Worm (Caenorhabditis elegans): ENCODE data around the gene fbxa-160.
"Not testable (repeated sequence)": the region's sequence is repeated elsewhere in the genome, so short reads cannot be mapped to it uniquely, and the experiment has no call there.

The fbxa-160 gene

DNA sequence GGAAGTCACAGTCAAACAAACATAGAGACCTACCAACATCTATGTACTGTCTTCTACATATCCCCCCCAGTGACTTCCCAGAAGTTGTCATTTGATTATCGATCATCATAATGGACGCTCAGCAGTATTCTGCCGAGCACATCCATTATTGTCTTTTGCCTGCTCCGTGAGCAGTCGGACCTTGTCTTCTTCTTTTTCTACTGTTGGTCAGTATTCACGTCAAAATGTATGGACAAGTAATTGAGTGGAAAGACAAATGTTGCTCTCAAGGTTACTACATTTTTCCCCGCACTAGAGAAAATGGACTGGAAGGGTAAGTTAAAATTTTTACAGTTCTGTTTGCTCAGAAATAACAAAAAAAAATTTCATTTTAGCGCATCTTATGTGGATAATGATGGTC, 30.4 kb upstream of the fbxa-160 start, which contains the start of gene btb-12:
Gene btb-12, plus strand, starts transcription at position 301 of the 400 bp plus-strand sequence.
- TF ChIP-seq tab-1 (GFP tag; IDR thresholded peaks at IDR 0.05) = no peak
- no peak for TF ChIP-seq klf-2 (GFP tag; conservative IDR thresholded peaks at IDR 0.05)
- no peak for TF ChIP-seq ztf-23 (GFP tag; IDR thresholded peaks at IDR 0.05)
- TF ChIP-seq cog-1 (tag; optimal IDR thresholded peaks at IDR 0.05) = no peak
- no peak for TF ChIP-seq T22C8.4 (GFP tag; IDR thresholded peaks at IDR 0.05)
- TF ChIP-seq ztf-29 (GFP tag; IDR thresholded peaks at IDR 0.05) = no peak
- TF ChIP-seq ref-1 (GFP tag; conservative IDR thresholded peaks at IDR 0.05) = no peak
- TF ChIP-seq flt-1 (GFP tag; IDR thresholded peaks at IDR 0.05) = no peak

DNA sequence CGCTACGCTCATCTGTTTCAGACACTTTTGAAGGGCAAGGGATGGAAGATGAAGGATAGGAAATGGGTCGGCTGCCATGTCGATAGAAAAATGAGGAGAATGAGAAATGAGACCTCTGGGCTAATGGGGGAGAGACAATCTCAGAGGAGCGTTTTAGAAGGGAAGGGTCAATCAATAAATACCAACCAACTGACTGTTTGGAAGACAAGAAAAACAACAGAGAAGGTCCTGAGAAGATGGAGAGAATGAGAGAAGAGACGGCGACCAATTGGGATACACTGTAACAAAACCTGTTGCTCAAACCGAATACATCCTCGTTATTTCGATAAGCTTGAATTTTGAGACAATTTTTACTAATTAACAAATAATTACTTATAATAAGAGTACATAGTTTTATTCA, 28.9 kb upstream of the fbxa-160 start, which contains the start of gene fbxb-15:
Gene fbxb-15, minus strand, starts transcription at position 101 of the 400 bp plus-strand sequence.
- no peak for TF ChIP-seq flt-1 (GFP tag; IDR thresholded peaks at IDR 0.05)
- TF ChIP-seq ref-1 (GFP tag; conservative IDR thresholded peaks at IDR 0.05) = no peak
- TF ChIP-seq klf-2 (GFP tag; conservative IDR thresholded peaks at IDR 0.05) = no peak
- no peak for TF ChIP-seq T22C8.4 (GFP tag; IDR thresholded peaks at IDR 0.05)
- no peak for TF ChIP-seq ztf-29 (GFP tag; IDR thresholded peaks at IDR 0.05)
- TF ChIP-seq ztf-23 (GFP tag; IDR thresholded peaks at IDR 0.05) = no peak
- no peak for TF ChIP-seq med-1 (GFP tag; optimal IDR thresholded peaks at IDR 0.05; ENCODE audit: insufficient read depth)
- no peak for TF ChIP-seq cog-1 (tag; optimal IDR thresholded peaks at IDR 0.05)
- no peak for TF ChIP-seq tab-1 (GFP tag; IDR thresholded peaks at IDR 0.05)

- TF ChIP-seq med-1 (GFP tag; optimal IDR thresholded peaks at IDR 0.05; ENCODE audit: insufficient read depth) (no peak), flt-1 (GFP tag; IDR thresholded peaks at IDR 0.05) (no peak), ref-1 (GFP tag; conservative IDR thresholded peaks at IDR 0.05) (no peak), klf-2 (GFP tag; conservative IDR thresholded peaks at IDR 0.05) (no peak), cog-1 (tag; optimal IDR thresholded peaks at IDR 0.05) (no peak), ztf-29 (GFP tag; IDR thresholded peaks at IDR 0.05) (no peak), T22C8.4 (GFP tag; IDR thresholded peaks at IDR 0.05) (no peak), tab-1 (GFP tag; IDR thresholded peaks at IDR 0.05) (no peak), ztf-23 (GFP tag; IDR thresholded peaks at IDR 0.05) (no peak)
Measured at ce11 chrII:1651804-1652203, 27.3 kb upstream of the fbxa-160 start, which contains the start of gene fbxb-16. Gene fbxb-16, minus strand, starts transcription at chrII:1651904.

ce11 chrII:1650502-1650901, 26.0 kb upstream of the fbxa-160 start, which contains the start of gene fbxb-20:
Gene fbxb-20, minus strand, starts transcription at chrII:1650602.
- TF ChIP-seq T22C8.4 (GFP tag; IDR thresholded peaks at IDR 0.05) (no peak), ref-1 (GFP tag; conservative IDR thresholded peaks at IDR 0.05) (no peak), cog-1 (tag; optimal IDR thresholded peaks at IDR 0.05) (no peak), tab-1 (GFP tag; IDR thresholded peaks at IDR 0.05) (no peak), flt-1 (GFP tag; IDR thresholded peaks at IDR 0.05) (no peak), klf-2 (GFP tag; conservative IDR thresholded peaks at IDR 0.05) (no peak), ztf-29 (GFP tag; IDR thresholded peaks at IDR 0.05) (no peak)

ce11 chrII:1648768-1649167, 24.3 kb upstream of the fbxa-160 start, which contains the start of gene fbxb-21:
Gene fbxb-21, minus strand, starts transcription at chrII:1648868.
- no peak for TF ChIP-seq klf-2 (GFP tag; conservative IDR thresholded peaks at IDR 0.05)
- TF ChIP-seq ztf-29 (GFP tag; IDR thresholded peaks at IDR 0.05) = no peak
- TF ChIP-seq med-1 (GFP tag; optimal IDR thresholded peaks at IDR 0.05; ENCODE audit: insufficient read depth) = no peak
- TF ChIP-seq flt-1 (GFP tag; IDR thresholded peaks at IDR 0.05) = no peak
- TF ChIP-seq tab-1 (GFP tag; IDR thresholded peaks at IDR 0.05) = no peak
- TF ChIP-seq T22C8.4 (GFP tag; IDR thresholded peaks at IDR 0.05) = no peak
- no peak for TF ChIP-seq ztf-23 (GFP tag; IDR thresholded peaks at IDR 0.05)
- no peak for TF ChIP-seq cog-1 (tag; optimal IDR thresholded peaks at IDR 0.05)
- TF ChIP-seq ref-1 (GFP tag; conservative IDR thresholded peaks at IDR 0.05) = no peak

DNA sequence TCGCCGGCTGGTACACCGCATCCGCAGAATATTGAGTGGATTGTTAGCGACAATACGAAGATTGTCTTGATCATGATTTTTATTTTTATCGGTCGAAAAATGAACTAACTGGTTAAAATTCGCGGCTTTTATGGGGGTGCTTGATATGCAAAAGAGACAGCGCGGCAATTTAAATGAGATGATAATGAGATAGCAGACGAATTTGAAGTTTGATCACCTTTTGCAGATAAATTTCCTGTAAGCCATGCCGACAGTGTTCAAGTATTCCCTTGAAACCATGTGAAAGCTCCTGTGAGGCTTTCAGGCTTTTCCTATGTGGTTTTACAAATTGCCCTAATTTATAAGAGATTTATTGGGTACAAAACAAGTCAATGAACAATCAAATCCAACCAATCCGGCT, 21.7 kb upstream of the fbxa-160 start, which contains the start of gene ZC204.17:
Gene ZC204.17, minus strand, starts transcription at position 101 of the 400 bp plus-strand sequence.
- TF ChIP-seq ref-1 (GFP tag; conservative IDR thresholded peaks at IDR 0.05) (no peak), med-1 (GFP tag; optimal IDR thresholded peaks at IDR 0.05; ENCODE audit: insufficient read depth) (no peak), T22C8.4 (GFP tag; IDR thresholded peaks at IDR 0.05) (no peak), klf-2 (GFP tag; conservative IDR thresholded peaks at IDR 0.05) (no peak), flt-1 (GFP tag; IDR thresholded peaks at IDR 0.05) (no peak), cog-1 (tag; optimal IDR thresholded peaks at IDR 0.05) (no peak), tab-1 (GFP tag; IDR thresholded peaks at IDR 0.05) (no peak), ztf-23 (GFP tag; IDR thresholded peaks at IDR 0.05) (no peak), ztf-29 (GFP tag; IDR thresholded peaks at IDR 0.05) (no peak)

- TF ChIP-seq T22C8.4 (GFP tag; IDR thresholded peaks at IDR 0.05) (no peak), med-1 (GFP tag; optimal IDR thresholded peaks at IDR 0.05; ENCODE audit: insufficient read depth) (no peak), flt-1 (GFP tag; IDR thresholded peaks at IDR 0.05) (no peak)
Measured at ce11 chrII:1644777-1645348, 20.4 kb upstream of the fbxa-160 start, which contains the start of gene ZC204.6. Gene ZC204.6, minus strand, starts transcription at chrII:1644827.

ce11 chrII:1640496-1640895, 16.0 kb upstream of the fbxa-160 start, which contains the start of gene srh-72:
Gene srh-72, minus strand, starts transcription at chrII:1640596.
- TF ChIP-seq T22C8.4 (GFP tag; IDR thresholded peaks at IDR 0.05) (no peak), ref-1 (GFP tag; conservative IDR thresholded peaks at IDR 0.05) (no peak), cog-1 (tag; optimal IDR thresholded peaks at IDR 0.05) (no peak), ztf-29 (GFP tag; IDR thresholded peaks at IDR 0.05) (no peak), klf-2 (GFP tag; conservative IDR thresholded peaks at IDR 0.05) (no peak), med-1 (GFP tag; optimal IDR thresholded peaks at IDR 0.05; ENCODE audit: insufficient read depth) (no peak)

ce11 chrII:1636392-1636791, 11.9 kb upstream of the fbxa-160 start, which contains the start of gene srg-20:
Gene srg-20, plus strand, starts transcription at chrII:1636692.
- not testable (repeated sequence) for TF ChIP-seq flt-1 (GFP tag; IDR thresholded peaks at IDR 0.05); klf-2 (GFP tag; conservative IDR thresholded peaks at IDR 0.05); med-1 (GFP tag; optimal IDR thresholded peaks at IDR 0.05; ENCODE audit: insufficient read depth)

DNA sequence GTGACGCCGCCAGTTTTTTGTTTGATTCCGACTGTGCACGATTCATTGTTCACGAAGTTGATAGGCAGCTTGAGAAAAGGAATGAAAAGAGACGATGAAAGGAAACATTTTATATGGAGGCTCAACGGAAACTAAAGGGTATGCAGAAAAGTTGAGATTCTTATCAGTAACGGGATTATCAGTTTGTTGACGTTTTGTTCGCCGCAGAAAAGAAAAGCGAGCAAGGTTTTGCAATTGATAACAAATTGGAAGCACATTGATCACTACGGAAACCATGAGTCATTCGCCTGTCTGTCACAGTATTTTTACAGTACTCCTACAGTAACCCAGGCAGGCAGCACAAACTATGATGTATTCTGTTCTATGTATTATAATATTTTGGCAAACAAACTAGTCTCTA, 11.5 kb upstream of the fbxa-160 start:
- TF ChIP-seq T22C8.4 (GFP tag; IDR thresholded peaks at IDR 0.05) (no peak), med-1 (GFP tag; optimal IDR thresholded peaks at IDR 0.05; ENCODE audit: insufficient read depth) (no peak), flt-1 (GFP tag; IDR thresholded peaks at IDR 0.05) (no peak), klf-2 (GFP tag; conservative IDR thresholded peaks at IDR 0.05) (no peak), ztf-29 (GFP tag; IDR thresholded peaks at IDR 0.05) (no peak), ref-1 (GFP tag; conservative IDR thresholded peaks at IDR 0.05) (no peak)
